Comparison of ENCODE assay signal across 1 fruit fly cellular context in genomic region chrX:13087333-13087828, dm6.
TF ChIP-seq lines count a peak whose summit lies in the region.

No protein-coding gene starts in this region.

TF ChIP-seq in whole organism, embryonic, 481 proteins besides CTCF, POLR2A, EP300 and RAD21 (continued from another document and continues in another):
- no peak for TF ChIP-seq CG6683 (GFP tag; optimal IDR thresholded peaks at IDR 0.05; lab: Kevin White, UChicago)
- no peak for TF ChIP-seq CG9437 (GFP tag; optimal IDR thresholded peaks at IDR 0.05; lab: Kevin White, UChicago)
- no peak for TF ChIP-seq CG7271 (tag; optimal IDR thresholded peaks at IDR 0.05; lab: Kevin White, UChicago)
- no peak for TF ChIP-seq CG5953 (GFP tag; IDR thresholded peaks at IDR 0.05; lab: Robert Waterston, UW)
- TF ChIP-seq zen2 (GFP tag; IDR thresholded peaks at IDR 0.05; lab: Robert Waterston, UW; ENCODE audit: partially characterized antibody), result no peak
- TF ChIP-seq Rx (GFP tag; IDR thresholded peaks at IDR 0.05; lab: Robert Waterston, UW), result no peak
- TF ChIP-seq CG10565 (GFP tag; optimal IDR thresholded peaks at IDR 0.05; lab: Kevin White, UChicago), result no peak
- no peak for TF ChIP-seq CG12942 (GFP tag; optimal IDR thresholded peaks at IDR 0.05; lab: Kevin White, UChicago)
- TF ChIP-seq HLH3B (GFP tag; IDR thresholded peaks at IDR 0.05; lab: Robert Waterston, UW), result no peak
- no peak for TF ChIP-seq trh (GFP tag; optimal IDR thresholded peaks at IDR 0.05; lab: Kevin White, UChicago)
- no peak for TF ChIP-seq CG14860 (GFP tag; IDR thresholded peaks at IDR 0.05; lab: Robert Waterston, UW; ENCODE audit: partially characterized antibody)
- no peak for TF ChIP-seq CG32772 (GFP tag; IDR thresholded peaks at IDR 0.05; lab: Robert Waterston, UW)
- TF ChIP-seq CG13424 (tag; optimal IDR thresholded peaks at IDR 0.05; lab: Kevin White, UChicago), result no peak
- no peak for TF ChIP-seq pnt (GFP tag; optimal IDR thresholded peaks at IDR 0.05; lab: Kevin White, UChicago)
- TF ChIP-seq tna (GFP tag; IDR thresholded peaks at IDR 0.05; lab: Robert Waterston, UW; ENCODE audit: partially characterized antibody), result no peak
- TF ChIP-seq CG10462 (GFP tag; optimal IDR thresholded peaks at IDR 0.05; lab: Kevin White, UChicago), result no peak
- TF ChIP-seq CG4730 (GFP tag; IDR thresholded peaks at IDR 0.05; lab: Robert Waterston, UW), result no peak
- TF ChIP-seq CG30020 (tag; optimal IDR thresholded peaks at IDR 0.05; lab: Kevin White, UChicago), result no peak
- no peak for TF ChIP-seq CG13894 (tag; optimal IDR thresholded peaks at IDR 0.05; lab: Kevin White, UChicago)
- TF ChIP-seq CG9727 (GFP tag; optimal IDR thresholded peaks at IDR 0.05; lab: Kevin White, UChicago), result no peak
- TF ChIP-seq unc-4 (GFP tag; IDR thresholded peaks at IDR 0.05; lab: Robert Waterston, UW; ENCODE audit: partially characterized antibody), result no peak
- no peak for TF ChIP-seq esg (GFP tag; conservative IDR thresholded peaks at IDR 0.05; lab: Robert Waterston, UW)
- TF ChIP-seq lov (optimal IDR thresholded peaks at IDR 0.05; lab: Kevin White, UChicago), result no peak
- no peak for TF ChIP-seq lov (GFP tag; IDR thresholded peaks at IDR 0.05; lab: Robert Waterston, UW)
- no peak for TF ChIP-seq pros (GFP tag; optimal IDR thresholded peaks at IDR 0.05; lab: Kevin White, UChicago)
- no peak for TF ChIP-seq sima (GFP tag; optimal IDR thresholded peaks at IDR 0.05; lab: Kevin White, UChicago)
- TF ChIP-seq CG9215 (GFP tag; IDR thresholded peaks at IDR 0.05; lab: Robert Waterston, UW), result no peak
- no peak for TF ChIP-seq CG15073 (GFP tag; optimal IDR thresholded peaks at IDR 0.05; lab: Kevin White, UChicago)
- TF ChIP-seq CG1832 (GFP tag; optimal IDR thresholded peaks at IDR 0.05; lab: Kevin White, UChicago), result no peak
- TF ChIP-seq slbo (GFP tag; IDR thresholded peaks at IDR 0.05; lab: Robert Waterston, UW), result peak; percentile 47; the same call in 1 of the 2 replicates
- no peak for TF ChIP-seq wdn (GFP tag; IDR thresholded peaks at IDR 0.05; lab: Robert Waterston, UW)
- TF ChIP-seq fd3F (GFP tag; optimal IDR thresholded peaks at IDR 0.05; lab: Kevin White, UChicago), result no peak
- TF ChIP-seq br (optimal IDR thresholded peaks at IDR 0.05; lab: Kevin White, UChicago), result no peak
- no peak for TF ChIP-seq CG10209 (GFP tag; optimal IDR thresholded peaks at IDR 0.05; lab: Kevin White, UChicago)
- TF ChIP-seq btn (GFP tag; optimal IDR thresholded peaks at IDR 0.05; lab: Kevin White, UChicago), result no peak
- TF ChIP-seq bab2 (GFP tag; optimal IDR thresholded peaks at IDR 0.05; lab: Kevin White, UChicago), result no peak
- TF ChIP-seq Nf-YA (GFP tag; IDR thresholded peaks at IDR 0.05; lab: Robert Waterston, UW), result 0 out of 2 replicates have a peak, but pooled peaks have one; percentile 9
- no peak for TF ChIP-seq mld (GFP tag; IDR thresholded peaks at IDR 0.05; lab: Robert Waterston, UW; ENCODE audit: partially characterized antibody)
- no peak for TF ChIP-seq CG8281 (tag; optimal IDR thresholded peaks at IDR 0.05; lab: Kevin White, UChicago)
- TF ChIP-seq C15 (GFP tag; IDR thresholded peaks at IDR 0.05; lab: Robert Waterston, UW), result no peak
- no peak for TF ChIP-seq dan (GFP tag; IDR thresholded peaks at IDR 0.05; lab: Robert Waterston, UW)
- TF ChIP-seq caup (GFP tag; optimal IDR thresholded peaks at IDR 0.05; lab: Kevin White, UChicago; ENCODE audit: severe bottlenecking), result peak; percentile 12
- TF ChIP-seq CG3065 (GFP tag; optimal IDR thresholded peaks at IDR 0.05; lab: Kevin White, UChicago), result no peak
- TF ChIP-seq HHEX (GFP tag; optimal IDR thresholded peaks at IDR 0.05; lab: Kevin White, UChicago), result no peak
- TF ChIP-seq Jarid2 (GFP tag; optimal IDR thresholded peaks at IDR 0.05; lab: Kevin White, UChicago), result no peak
- TF ChIP-seq Ada2b (GFP tag; IDR thresholded peaks at IDR 0.05; lab: Robert Waterston, UW), result no peak
- TF ChIP-seq aop (GFP tag; IDR thresholded peaks at IDR 0.05; lab: Robert Waterston, UW), result no peak
- TF ChIP-seq seq (GFP tag; IDR thresholded peaks at IDR 0.05; lab: Robert Waterston, UW), result no peak
- TF ChIP-seq chn (GFP tag; optimal IDR thresholded peaks at IDR 0.05; lab: Kevin White, UChicago), result no peak
- TF ChIP-seq luna (GFP tag; optimal IDR thresholded peaks at IDR 0.05; lab: Kevin White, UChicago), result no peak
- no peak for TF ChIP-seq CG17912 (GFP tag; optimal IDR thresholded peaks at IDR 0.05; lab: Kevin White, UChicago)
- TF ChIP-seq lola (GFP tag; optimal IDR thresholded peaks at IDR 0.05; lab: Kevin White, UChicago), result no peak
- TF ChIP-seq bsh (GFP tag; optimal IDR thresholded peaks at IDR 0.05; lab: Kevin White, UChicago), result no peak
- no peak for TF ChIP-seq CHES-1-like (GFP tag; optimal IDR thresholded peaks at IDR 0.05; lab: Kevin White, UChicago)
- no peak for TF ChIP-seq Bdp1 (GFP tag; optimal IDR thresholded peaks at IDR 0.05; lab: Kevin White, UChicago)
- no peak for TF ChIP-seq bigmax (GFP tag; optimal IDR thresholded peaks at IDR 0.05; lab: Kevin White, UChicago)
- TF ChIP-seq CG4282 (GFP tag; optimal IDR thresholded peaks at IDR 0.05; lab: Kevin White, UChicago), result no peak
- no peak for TF ChIP-seq Dref (GFP tag; IDR thresholded peaks at IDR 0.05; lab: Robert Waterston, UW)
- TF ChIP-seq Atf-2 (GFP tag; optimal IDR thresholded peaks at IDR 0.05; lab: Kevin White, UChicago), result no peak
- no peak for TF ChIP-seq Dad (GFP tag; optimal IDR thresholded peaks at IDR 0.05; lab: Kevin White, UChicago)
- peak; percentile 33 for TF ChIP-seq CG6765 (GFP tag; optimal IDR thresholded peaks at IDR 0.05; lab: Kevin White, UChicago)
- no peak for TF ChIP-seq CG1792 (GFP tag; optimal IDR thresholded peaks at IDR 0.05; lab: Kevin White, UChicago)
- TF ChIP-seq Lim3 (GFP tag; IDR thresholded peaks at IDR 0.05; lab: Robert Waterston, UW), result no peak
- no peak for TF ChIP-seq CG17829 (tag; optimal IDR thresholded peaks at IDR 0.05; lab: Kevin White, UChicago)
- TF ChIP-seq B-H2 (GFP tag; optimal IDR thresholded peaks at IDR 0.05; lab: Kevin White, UChicago), result peak; percentile 36
- 0 out of 2 replicates have a peak, but pooled peaks have one; percentile 8 for TF ChIP-seq Atf6 (GFP tag; IDR thresholded peaks at IDR 0.05; lab: Robert Waterston, UW)
- TF ChIP-seq dm (GFP tag; optimal IDR thresholded peaks at IDR 0.05; lab: Kevin White, UChicago), result no peak
- peak; percentile 11 for TF ChIP-seq NfI (GFP tag; optimal IDR thresholded peaks at IDR 0.05; lab: Kevin White, UChicago)
- TF ChIP-seq CG2199 (GFP tag; IDR thresholded peaks at IDR 0.05; lab: Robert Waterston, UW), result no peak
- no peak for TF ChIP-seq kni (GFP tag; optimal IDR thresholded peaks at IDR 0.05; lab: Kevin White, UChicago)
- no peak for TF ChIP-seq tgo (GFP tag; IDR thresholded peaks at IDR 0.05; lab: Robert Waterston, UW)
- peak; percentile 81; the same call in 2 of the 4 replicates for TF ChIP-seq chinmo (GFP tag; IDR thresholded peaks at IDR 0.05; lab: Robert Waterston, UW; ENCODE audit: partially characterized antibody)
- TF ChIP-seq CG11085 (GFP tag; IDR thresholded peaks at IDR 0.05; lab: Robert Waterston, UW), result no peak
- TF ChIP-seq ci (GFP tag; IDR thresholded peaks at IDR 0.05; lab: Robert Waterston, UW), result no peak; the same call in 2 of the 3 replicates
- no peak for TF ChIP-seq CG3838 (GFP tag; optimal IDR thresholded peaks at IDR 0.05; lab: Kevin White, UChicago)
- TF ChIP-seq CG11398 (GFP tag; optimal IDR thresholded peaks at IDR 0.05; lab: Kevin White, UChicago), result no peak
- no peak for TF ChIP-seq onecut (GFP tag; IDR thresholded peaks at IDR 0.05; lab: Robert Waterston, UW)
- TF ChIP-seq CG6689 (GFP tag; IDR thresholded peaks at IDR 0.05; lab: Robert Waterston, UW), result no peak
- no peak for TF ChIP-seq NK7.1 (GFP tag; optimal IDR thresholded peaks at IDR 0.05; lab: Kevin White, UChicago)
- TF ChIP-seq eyg (GFP tag; optimal IDR thresholded peaks at IDR 0.05; lab: Kevin White, UChicago), result no peak
- TF ChIP-seq jing (GFP tag; optimal IDR thresholded peaks at IDR 0.05; lab: Kevin White, UChicago), result no peak
- TF ChIP-seq fd102C (GFP tag; optimal IDR thresholded peaks at IDR 0.05; lab: Kevin White, UChicago), result no peak
- TF ChIP-seq cad (GFP tag; optimal IDR thresholded peaks at IDR 0.05; lab: Kevin White, UChicago), result no peak
- TF ChIP-seq CG8359 (GFP tag; optimal IDR thresholded peaks at IDR 0.05; lab: Kevin White, UChicago; ENCODE audit: borderline replicate concordance), result no peak
- no peak for TF ChIP-seq Hmr (GFP tag; optimal IDR thresholded peaks at IDR 0.05; lab: Kevin White, UChicago)
- no peak for TF ChIP-seq Oaz (GFP tag; IDR thresholded peaks at IDR 0.05; lab: Robert Waterston, UW)
- TF ChIP-seq hb (GFP tag; IDR thresholded peaks at IDR 0.05; lab: Robert Waterston, UW; ENCODE audit: partially characterized antibody), result no peak
- no peak for TF ChIP-seq Antp (GFP tag; optimal IDR thresholded peaks at IDR 0.05; lab: Kevin White, UChicago)
- TF ChIP-seq CG4424 (GFP tag; optimal IDR thresholded peaks at IDR 0.05; lab: Kevin White, UChicago), result no peak
- TF ChIP-seq Stat92E (GFP tag; optimal IDR thresholded peaks at IDR 0.05; lab: Kevin White, UChicago), result no peak
- TF ChIP-seq Lhr (GFP tag; optimal IDR thresholded peaks at IDR 0.05; lab: Kevin White, UChicago), result no peak
- no peak for TF ChIP-seq Abd-B (GFP tag; optimal IDR thresholded peaks at IDR 0.05; lab: Kevin White, UChicago)
- no peak for TF ChIP-seq CG6254 (GFP tag; optimal IDR thresholded peaks at IDR 0.05; lab: Kevin White, UChicago)
- 0 out of 2 replicates have a peak, but pooled peaks have one; percentile 31 for TF ChIP-seq rib (GFP tag; IDR thresholded peaks at IDR 0.05; lab: Robert Waterston, UW)
- TF ChIP-seq Usf (GFP tag; optimal IDR thresholded peaks at IDR 0.05; lab: Kevin White, UChicago), result no peak
- TF ChIP-seq danr (GFP tag; IDR thresholded peaks at IDR 0.05; lab: Robert Waterston, UW), result no peak
- TF ChIP-seq CG12071 (GFP tag; optimal IDR thresholded peaks at IDR 0.05; lab: Kevin White, UChicago), result no peak
- no peak for TF ChIP-seq CG7987 (GFP tag; optimal IDR thresholded peaks at IDR 0.05; lab: Kevin White, UChicago)
- TF ChIP-seq CG16815 (GFP tag; optimal IDR thresholded peaks at IDR 0.05; lab: Kevin White, UChicago), result no peak
- no peak for TF ChIP-seq al (GFP tag; IDR thresholded peaks at IDR 0.05; lab: Robert Waterston, UW)
- TF ChIP-seq CG6272 (GFP tag; IDR thresholded peaks at IDR 0.05; lab: Robert Waterston, UW), result no peak
- TF ChIP-seq sob (GFP tag; IDR thresholded peaks at IDR 0.05; lab: Robert Waterston, UW), result peak; percentile 47; the same call in 1 of the 2 replicates
- TF ChIP-seq Camta (GFP tag; optimal IDR thresholded peaks at IDR 0.05; lab: Kevin White, UChicago), result no peak
- TF ChIP-seq lmd (GFP tag; IDR thresholded peaks at IDR 0.05; lab: Robert Waterston, UW), result no peak; the same call in 1 of the 2 replicates
- no peak for TF ChIP-seq Meics (GFP tag; optimal IDR thresholded peaks at IDR 0.05; lab: Kevin White, UChicago)
- no peak for TF ChIP-seq jigr1 (GFP tag; IDR thresholded peaks at IDR 0.05; lab: Robert Waterston, UW)
- no peak for TF ChIP-seq Pdp1 (GFP tag; optimal IDR thresholded peaks at IDR 0.05; lab: Kevin White, UChicago)
- no peak for TF ChIP-seq CG17361 (GFP tag; IDR thresholded peaks at IDR 0.05; lab: Robert Waterston, UW)
- no peak for TF ChIP-seq Doc2 (GFP tag; IDR thresholded peaks at IDR 0.05; lab: Robert Waterston, UW)
- peak; percentile 28 for TF ChIP-seq CG13296 (GFP tag; optimal IDR thresholded peaks at IDR 0.05; lab: Kevin White, UChicago)
- TF ChIP-seq CG2116 (GFP tag; optimal IDR thresholded peaks at IDR 0.05; lab: Kevin White, UChicago), result no peak
- TF ChIP-seq gce (GFP tag; IDR thresholded peaks at IDR 0.05; lab: Robert Waterston, UW), result no peak
- no peak for TF ChIP-seq CG11093 (GFP tag; IDR thresholded peaks at IDR 0.05; lab: Robert Waterston, UW)
- TF ChIP-seq CG18476 (GFP tag; optimal IDR thresholded peaks at IDR 0.05; lab: Kevin White, UChicago), result no peak
- TF ChIP-seq CG3995 (GFP tag; optimal IDR thresholded peaks at IDR 0.05; lab: Kevin White, UChicago), result no peak
- TF ChIP-seq CG33213 (GFP tag; optimal IDR thresholded peaks at IDR 0.05; lab: Kevin White, UChicago), result no peak
- TF ChIP-seq hkb (optimal IDR thresholded peaks at IDR 0.05; lab: Kevin White, UChicago), result no peak
- TF ChIP-seq hkb (GFP tag; IDR thresholded peaks at IDR 0.05; lab: Robert Waterston, UW), result no peak
- no peak for TF ChIP-seq gfzf (GFP tag; optimal IDR thresholded peaks at IDR 0.05; lab: Kevin White, UChicago)
- peak; percentile 26 for TF ChIP-seq cwo (GFP tag; optimal IDR thresholded peaks at IDR 0.05; lab: Kevin White, UChicago)
- TF ChIP-seq Tbp (GFP tag; optimal IDR thresholded peaks at IDR 0.05; lab: Kevin White, UChicago), result no peak
- TF ChIP-seq CG10267 (tag; optimal IDR thresholded peaks at IDR 0.05; lab: Kevin White, UChicago), result no peak
- no peak for TF ChIP-seq cas (GFP tag; IDR thresholded peaks at IDR 0.05; lab: Robert Waterston, UW)
- no peak for TF ChIP-seq CG32767 (GFP tag; IDR thresholded peaks at IDR 0.05; lab: Robert Waterston, UW)
- no peak for TF ChIP-seq CG14050 (GFP tag; IDR thresholded peaks at IDR 0.05; lab: Robert Waterston, UW)
- no peak for TF ChIP-seq ase (GFP tag; IDR thresholded peaks at IDR 0.05; lab: Robert Waterston, UW)
- no peak for TF ChIP-seq crp (GFP tag; optimal IDR thresholded peaks at IDR 0.05; lab: Kevin White, UChicago)
- TF ChIP-seq CG17359 (tag; optimal IDR thresholded peaks at IDR 0.05; lab: Kevin White, UChicago), result no peak
- peak; percentile 2 for TF ChIP-seq lbe (GFP tag; optimal IDR thresholded peaks at IDR 0.05; lab: Kevin White, UChicago)
- peak; percentile 60 for TF ChIP-seq Vsx1 (GFP tag; optimal IDR thresholded peaks at IDR 0.05; lab: Kevin White, UChicago)
- TF ChIP-seq CG17186 (GFP tag; optimal IDR thresholded peaks at IDR 0.05; lab: Kevin White, UChicago), result no peak
- TF ChIP-seq CG18599 (GFP tag; optimal IDR thresholded peaks at IDR 0.05; lab: Kevin White, UChicago), result peak; percentile 14
- no peak for TF ChIP-seq CG17802 (tag; optimal IDR thresholded peaks at IDR 0.05; lab: Kevin White, UChicago)
- peak; percentile 8 for TF ChIP-seq schlank (tag; optimal IDR thresholded peaks at IDR 0.05; lab: Kevin White, UChicago)
- TF ChIP-seq jumu (GFP tag; optimal IDR thresholded peaks at IDR 0.05; lab: Kevin White, UChicago), result no peak
- TF ChIP-seq Sox102F (GFP tag; optimal IDR thresholded peaks at IDR 0.05; lab: Kevin White, UChicago), result no peak
- peak; percentile 63 for TF ChIP-seq CG34376 (GFP tag; optimal IDR thresholded peaks at IDR 0.05; lab: Kevin White, UChicago)
- no peak for TF ChIP-seq slou (GFP tag; optimal IDR thresholded peaks at IDR 0.05; lab: Kevin White, UChicago)
- TF ChIP-seq BtbVII (GFP tag; optimal IDR thresholded peaks at IDR 0.05; lab: Kevin White, UChicago), result no peak
